Fruit fly (Drosophila melanogaster) whole organism, wandering third instar larva: ENCODE data around the gene Kul.

Source experiments
- Abd-B ChIP-seq: fragments of >200 bp; optimal IDR thresholded peaks from 2 replicates; lab custom pipeline; 2017; ENCODE audit warnings: missing biosample characterization, missing genetic modification characterization
- CG32264 ChIP-seq: fragments of 200-800 bp; sonication (Bioruptor generic); optimal IDR thresholded peaks from 2 replicates; lab custom pipeline; 2016; ENCODE audit warnings: missing biosample characterization, missing genetic modification characterization
- CG9705 ChIP-seq: fragments of 200-800 bp; sonication (Bioruptor generic); optimal IDR thresholded peaks from 2 replicates; lab custom pipeline; 2018; ENCODE audit warnings: missing biosample characterization, mild to moderate bottlenecking, missing genetic modification characterization
- Dfd ChIP-seq: fragments of >200 bp; optimal IDR thresholded peaks from 2 replicates; lab custom pipeline; 2017; ENCODE audit warnings: missing biosample characterization, missing genetic modification characterization
- Dif ChIP-seq: fragments of 200-275, 200-300 bp; sonication (Bioruptor generic); optimal IDR thresholded peaks from 2 replicates; lab custom pipeline; 2018; ENCODE audit warnings: missing biosample characterization, missing genetic modification characterization; ENCODE audit not compliant: partially characterized antibody
- HLH106 ChIP-seq: fragments of 200-800 bp; optimal IDR thresholded peaks from 3 replicates; lab custom pipeline; 2019; ENCODE audit warnings: missing biosample characterization, mild to moderate bottlenecking, missing genetic modification characterization, moderate library complexity
- Hnf4 ChIP-seq: fragments of 200-800 bp; sonication (Bioruptor generic); optimal IDR thresholded peaks from 2 replicates; lab custom pipeline; 2016; ENCODE audit warnings: missing biosample characterization, mild to moderate bottlenecking, missing genetic modification characterization
- Hr78 ChIP-seq: fragments of >200 bp; optimal IDR thresholded peaks from 2 replicates; lab custom pipeline; 2017; ENCODE audit warnings: missing biosample characterization, missing genetic modification characterization
- Hr83 ChIP-seq: fragments of 200-300 bp; sonication (Bioruptor generic); optimal IDR thresholded peaks from 2 replicates; lab custom pipeline; 2016; ENCODE audit warnings: missing biosample characterization, mild to moderate bottlenecking, missing genetic modification characterization, moderate library complexity; ENCODE audit not compliant: poor library complexity, severe bottlenecking
- Myc ChIP-seq: fragments of >200 bp; optimal IDR thresholded peaks from 2 replicates; lab custom pipeline; 2017
- N ChIP-seq: fragments of >200 bp; optimal IDR thresholded peaks from 2 replicates; lab custom pipeline; 2018; ENCODE audit warnings: missing biosample characterization, missing external identifiers, missing genetic modification characterization
- OdsH ChIP-seq: fragments of 200-800 bp; sonication (Bioruptor generic); optimal IDR thresholded peaks from 2 replicates; lab custom pipeline; 2016; ENCODE audit warnings: missing biosample characterization, mild to moderate bottlenecking, missing genetic modification characterization
- Rel ChIP-seq, 2 experiments: fragments of 200-800 bp; sonication (Bioruptor generic) in 1 of 2; optimal IDR thresholded peaks; 2 replicates in 1 of 2; 3 replicates in 1 of 2; lab custom pipeline; 2016 to 2019; ENCODE audit warnings: mild to moderate bottlenecking in 2 of 2, missing biosample characterization in 2 of 2, missing genetic modification characterization in 2 of 2, moderate library complexity in 1 of 2
- Sp1 ChIP-seq: fragments of 200-800 bp; sonication (Bioruptor generic); optimal IDR thresholded peaks from 3 replicates; lab custom pipeline; 2019; ENCODE audit warnings: missing biosample characterization, mild to moderate bottlenecking, missing genetic modification characterization, moderate library complexity
- brk ChIP-seq: fragments of 200-800 bp; sonication (Bioruptor generic); optimal IDR thresholded peaks from 2 replicates; lab custom pipeline; 2016; ENCODE audit warnings: missing biosample characterization, mild to moderate bottlenecking, missing genetic modification characterization
- dl ChIP-seq, 2 experiments: fragments of 175-275, 200-275 bp in 1 of 2; fragments of 200-275 bp in 1 of 2; sonication (Bioruptor generic); optimal IDR thresholded peaks; lab custom pipeline; 2018; ENCODE audit warnings: mild to moderate bottlenecking in 2 of 2, missing biosample characterization in 2 of 2, missing genetic modification characterization in 2 of 2, moderate library complexity in 2 of 2; ENCODE audit not compliant: partially characterized antibody in 2 of 2, insufficient read depth in 1 of 2
- ey ChIP-seq: fragments of 200-800 bp; sonication (Bioruptor generic); optimal IDR thresholded peaks from 2 replicates; lab custom pipeline; 2016; ENCODE audit warnings: missing biosample characterization, missing genetic modification characterization
- foxo ChIP-seq, 2 experiments: fragments of 200-800 bp; sonication (Bioruptor generic); optimal IDR thresholded peaks; 2 replicates in 1 of 2; 3 replicates in 1 of 2; lab custom pipeline; 2016 to 2017; ENCODE audit warnings: missing biosample characterization in 2 of 2, missing genetic modification characterization in 2 of 2
- h ChIP-seq: fragments of 200-800 bp; sonication (Bioruptor generic); optimal IDR thresholded peaks from 3 replicates; lab custom pipeline; 2016; ENCODE audit warnings: missing biosample characterization, mild to moderate bottlenecking, missing genetic modification characterization
- jim ChIP-seq: fragments of 175-275, 200-325 bp; sonication (Bioruptor generic); optimal IDR thresholded peaks from 2 replicates; lab custom pipeline; 2016; ENCODE audit warnings: missing biosample characterization, mild to moderate bottlenecking, missing genetic modification characterization
- lola ChIP-seq: fragments of >200 bp; optimal IDR thresholded peaks from 2 replicates; lab custom pipeline; 2017; ENCODE audit warnings: missing biosample characterization, missing genetic modification characterization
- psq ChIP-seq: fragments of 200-800 bp; sonication (Bioruptor generic); optimal IDR thresholded peaks from 3 replicates; lab custom pipeline; 2017; ENCODE audit warnings: missing biosample characterization, mild to moderate bottlenecking, missing genetic modification characterization, moderate library complexity
- rgr ChIP-seq: fragments of 200-800 bp; sonication (Bioruptor generic); optimal IDR thresholded peaks from 3 replicates; lab custom pipeline; 2016; ENCODE audit warnings: missing biosample characterization, mild to moderate bottlenecking, missing genetic modification characterization
- sage ChIP-seq: fragments of 200-800 bp; sonication (Bioruptor generic); optimal IDR thresholded peaks from 2 replicates; lab custom pipeline; 2016; ENCODE audit warnings: missing biosample characterization, mild to moderate bottlenecking, missing genetic modification characterization
- sv ChIP-seq: fragments of 200-800 bp; sonication (Bioruptor generic); optimal IDR thresholded peaks from 3 replicates; lab custom pipeline; 2016; ENCODE audit warnings: missing biosample characterization, missing genetic modification characterization
- tai ChIP-seq: sonication (Bioruptor generic); optimal IDR thresholded peaks from 2 replicates; lab custom pipeline; 2016; ENCODE audit warnings: missing biosample characterization, missing genetic modification characterization
- usp ChIP-seq: fragments of >200 bp; optimal IDR thresholded peaks from 2 replicates; lab custom pipeline; 2017; ENCODE audit warnings: missing biosample characterization, missing genetic modification characterization
- woc ChIP-seq: sonication (Bioruptor generic); optimal IDR thresholded peaks from 2 replicates; lab custom pipeline; 2016; ENCODE audit warnings: missing biosample characterization, mild to moderate bottlenecking, missing genetic modification characterization

Gene Kul

DNA sequence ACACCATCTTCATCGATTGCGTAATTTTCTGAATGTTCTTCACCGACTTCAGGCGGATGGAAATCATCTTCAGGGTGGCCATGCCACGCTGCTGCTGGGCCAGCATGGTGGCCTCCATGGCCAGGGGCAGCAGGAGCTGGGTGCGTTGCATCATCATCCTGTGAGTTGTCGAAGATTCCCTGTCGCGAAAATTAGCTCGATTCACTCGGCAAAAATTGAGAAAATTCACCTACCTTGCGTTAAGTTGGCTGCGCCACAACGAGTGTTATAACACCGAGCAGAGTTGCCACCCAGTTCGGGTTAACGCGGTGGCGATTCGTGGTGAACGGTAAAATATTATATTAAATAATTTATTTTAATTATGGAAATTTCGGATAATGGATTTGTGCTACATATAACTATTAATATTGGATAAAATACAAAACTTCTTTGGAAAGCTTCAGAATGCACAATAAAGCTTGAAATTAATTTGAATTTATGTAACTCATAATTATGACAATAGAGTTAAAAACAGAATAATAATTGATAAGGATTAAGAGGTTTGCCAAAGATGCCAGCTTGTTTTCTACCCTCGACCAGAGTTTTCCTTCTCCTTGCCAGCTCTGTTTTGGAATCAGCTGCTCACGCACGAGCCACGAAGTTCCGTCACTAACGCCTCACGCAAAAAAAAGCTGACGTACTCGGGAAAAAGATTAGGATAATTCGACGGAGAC lies 23.1 kb downstream of the Kul start, which contains the start of the genes ATPsyngamma and yata:
Gene ATPsyngamma, minus strand, starts transcription at position 573 of the 713 bp plus-strand sequence.
Gene yata, plus strand, starts transcription at position 629 of the 713 bp plus-strand sequence.
- no peak for TF ChIP-seq ey (GFP tag; lab: Kevin White, UChicago)
- no peak for TF ChIP-seq jim (GFP tag; lab: Kevin White, UChicago)
- TF ChIP-seq sv (GFP tag; lab: Kevin White, UChicago): no peak
- TF ChIP-seq rgr (GFP tag; lab: Kevin White, UChicago): peak; percentile 39
- TF ChIP-seq tai (GFP tag; lab: Kevin White, UChicago): no peak
- TF ChIP-seq Rel (GFP tag; optimal IDR thresholded peaks at IDR 0.05; lab: Kevin White, UChicago): no peak
- TF ChIP-seq Rel (tag; optimal IDR thresholded peaks at IDR 0.05; lab: Kevin White, UChicago): peak; percentile 76
- no peak for TF ChIP-seq N (GFP tag; lab: Kevin White, UChicago)
- TF ChIP-seq sage (GFP tag; lab: Kevin White, UChicago): no peak
- TF ChIP-seq Sp1 (GFP tag; lab: Kevin White, UChicago): peak; percentile 38
- TF ChIP-seq CG9705 (GFP tag; lab: Kevin White, UChicago): peak; percentile 10
- TF ChIP-seq HLH106 (tag; lab: Kevin White, UChicago): peak; percentile 61
- peak; percentile 30 for TF ChIP-seq Myc
- TF ChIP-seq psq (GFP tag; lab: Kevin White, UChicago): peak; percentile 35
- TF ChIP-seq, all 38 proteins: peak for 7

dm6 chr3R:29749304-29750066 lies 23.9 kb downstream of the Kul start:
- TF ChIP-seq N (GFP tag; lab: Kevin White, UChicago): peak; percentile 61
- no peak for TF ChIP-seq Dfd
- no peak for TF ChIP-seq h (GFP tag; lab: Kevin White, UChicago)
- TF ChIP-seq tai (GFP tag; lab: Kevin White, UChicago): no peak
- no peak for TF ChIP-seq brk (GFP tag; lab: Kevin White, UChicago)
- TF ChIP-seq usp (GFP tag; lab: Kevin White, UChicago): no peak
- no peak for TF ChIP-seq Abd-B (GFP tag; lab: Kevin White, UChicago)
- TF ChIP-seq jim (GFP tag; lab: Kevin White, UChicago): no peak
- no peak for TF ChIP-seq CG9705 (GFP tag; lab: Kevin White, UChicago)

- TF ChIP-seq foxo (GFP tag; optimal IDR thresholded peaks at IDR 0.05; lab: Kevin White, UChicago) (peak in 1 of 2 experiments; percentile 1), woc (GFP tag; lab: Kevin White, UChicago) (no peak), CG32264 (GFP tag; lab: Kevin White, UChicago) (no peak)
- TF ChIP-seq, all 38 proteins: peak for 1
Measured at dm6 chr3R:29755248-29755647, 29.6 kb downstream of the Kul start.

DNA sequence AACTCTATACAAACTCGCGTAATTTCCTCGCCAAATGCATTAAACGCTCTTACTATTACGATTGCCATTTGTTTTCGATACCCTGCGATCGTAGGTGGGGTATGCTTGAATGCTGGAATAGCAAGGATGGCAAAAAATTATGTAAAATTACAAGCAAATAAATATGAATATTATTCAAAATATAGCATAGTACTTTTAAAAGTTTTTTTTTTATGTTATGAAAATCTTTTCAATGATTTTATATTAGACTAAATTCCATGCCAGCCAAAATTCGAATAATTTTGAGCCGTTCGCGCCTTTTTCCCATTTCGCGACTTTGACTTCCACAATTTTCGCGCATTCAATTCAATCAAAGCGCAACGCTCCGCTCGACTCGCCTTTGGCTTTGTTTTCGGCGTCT lies 30.5 kb downstream of the Kul start:
- TF ChIP-seq sage (GFP tag; lab: Kevin White, UChicago) (no peak), CG9705 (GFP tag; lab: Kevin White, UChicago) (no peak), Hr78 (GFP tag; lab: Kevin White, UChicago) (no peak), Hnf4 (no peak), ey (GFP tag; lab: Kevin White, UChicago) (no peak), lola (GFP tag; lab: Kevin White, UChicago) (no peak), Dif (GFP tag; lab: Kevin White, UChicago) (no peak), Myc (no peak), dl (GFP tag; optimal IDR thresholded peaks at IDR 0.05; lab: Kevin White, UChicago; ENCODE audit: insufficient read depth in 1 of 2, partially characterized antibody in 2 of 2) (no peak), foxo (GFP tag; optimal IDR thresholded peaks at IDR 0.05; lab: Kevin White, UChicago) (no peak)
- TF ChIP-seq, all 38 proteins: peak for 0

- TF ChIP-seq OdsH (GFP tag; lab: Kevin White, UChicago) (no peak), usp (GFP tag; lab: Kevin White, UChicago) (no peak), Hr78 (GFP tag; lab: Kevin White, UChicago) (no peak), Sp1 (GFP tag; lab: Kevin White, UChicago) (no peak), rgr (GFP tag; lab: Kevin White, UChicago) (peak; percentile 15), Hr83 (GFP tag; lab: Kevin White, UChicago) (no peak), HLH106 (tag; lab: Kevin White, UChicago) (no peak), psq (GFP tag; lab: Kevin White, UChicago) (no peak), Rel (GFP tag; optimal IDR thresholded peaks at IDR 0.05; lab: Kevin White, UChicago) (no peak), Rel (tag; optimal IDR thresholded peaks at IDR 0.05; lab: Kevin White, UChicago) (peak; percentile 63)
Measured at dm6 chr3R:29757226-29757625, 31.6 kb downstream of the Kul start.
